Fruit fly (Drosophila melanogaster): ENCODE measurements around the gene CG7227.

DNA sequence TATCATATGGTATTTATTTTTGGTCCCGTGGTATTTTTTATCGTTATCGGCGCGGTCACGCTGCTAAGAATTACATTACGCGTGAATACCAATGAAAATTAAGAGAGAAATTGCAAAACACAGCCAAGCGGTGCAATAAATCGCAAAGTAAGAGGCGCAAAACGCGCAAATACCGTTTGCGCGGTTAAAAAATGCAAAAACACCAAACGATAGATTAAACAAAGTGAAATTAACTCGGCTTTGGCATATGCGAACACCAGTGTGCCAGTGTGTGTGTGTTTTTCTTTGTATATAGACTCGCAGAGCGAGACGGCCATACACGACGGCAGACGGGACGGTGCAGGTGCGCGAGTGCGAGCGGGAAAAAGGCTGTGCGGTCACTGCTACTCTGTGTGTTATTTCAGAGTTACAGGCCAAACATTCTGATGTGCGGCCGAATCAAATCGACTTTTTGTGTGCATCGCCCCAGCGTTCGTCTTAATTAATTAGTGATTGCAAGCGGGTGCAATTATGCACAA is 32.8 kb upstream of the CG7227 start, which contains the start of gene Cka:
- TF ChIP-seq tj (GFP tag; optimal IDR thresholded peaks at IDR 0.05) = peak; percentile 39
- TF ChIP-seq CG33017 (tag; optimal IDR thresholded peaks at IDR 0.05) = peak; percentile 4
- peak; percentile 65 for TF ChIP-seq Mnt (GFP tag; optimal IDR thresholded peaks at IDR 0.05)
- no peak for TF ChIP-seq CG7045 (GFP tag; optimal IDR thresholded peaks at IDR 0.05)
- TF ChIP-seq cnc (optimal IDR thresholded peaks at IDR 0.05) = no peak
- TF ChIP-seq bab1 (GFP tag; optimal IDR thresholded peaks at IDR 0.05) = peak; percentile 32
- no peak for TF ChIP-seq Hr96 (GFP tag; optimal IDR thresholded peaks at IDR 0.05)
- TF ChIP-seq Clk (GFP tag; optimal IDR thresholded peaks at IDR 0.05) = no peak
- TF ChIP-seq CG12768 (GFP tag; optimal IDR thresholded peaks at IDR 0.05) = peak; percentile 41
- no peak for TF ChIP-seq CG5204 (GFP tag; optimal IDR thresholded peaks at IDR 0.05)
- TF ChIP-seq CG11617 (GFP tag; optimal IDR thresholded peaks at IDR 0.05) = peak; percentile 12
- no peak for TF ChIP-seq Crg-1 (GFP tag; optimal IDR thresholded peaks at IDR 0.05)
